Worm (Caenorhabditis elegans) whole organism, L2 larva: ENCODE data around the gene srbc-61.

ENCODE experiments used
- F13H6.1 ChIP-seq: sonication (generic microtip); optimal IDR thresholded peaks from 2 replicates; lab custom pipeline; 2016; ENCODE audit warnings: missing genetic modification characterization, missing compliant biosample characterization
- R02D3.7 ChIP-seq: fragments of 150-350 bp; optimal IDR thresholded peaks from 2 replicates; lab custom pipeline; 2014; ENCODE audit warnings: missing biosample characterization, missing genetic modification characterization
- Y55F3AM.14 ChIP-seq: fragments of 200-800 bp; sonication (Bioruptor generic); optimal IDR thresholded peaks from 2 replicates; lab custom pipeline; 2018; ENCODE audit warnings: mild to moderate bottlenecking, missing genetic modification characterization, missing compliant biosample characterization
- ZK546.5 ChIP-seq: sonication (generic microtip); optimal IDR thresholded peaks from 2 replicates; lab custom pipeline; 2017; ENCODE audit warnings: missing biosample characterization, missing genetic modification characterization
- alr-1 ChIP-seq: fragments of 150-350 bp; optimal IDR thresholded peaks from 2 replicates; lab custom pipeline; 2014; ENCODE audit warnings: missing biosample characterization, missing genetic modification characterization
- aly-2 ChIP-seq: fragments of 150-350 bp; optimal IDR thresholded peaks from 2 replicates; lab custom pipeline; 2014; ENCODE audit warnings: missing biosample characterization, missing genetic modification characterization
- blmp-1 ChIP-seq: sonication (generic microtip); optimal IDR thresholded peaks from 2 replicates; lab custom pipeline; 2017; ENCODE audit warnings: missing genetic modification characterization, mild to moderate bottlenecking, missing compliant biosample characterization, antibody characterized with exemption, moderate library complexity; ENCODE audit not compliant: insufficient read depth
- ceh-16 ChIP-seq: fragments of 150-350 bp; optimal IDR thresholded peaks from 2 replicates; lab custom pipeline; 2014; ENCODE audit warnings: missing biosample characterization, missing genetic modification characterization
- crh-2 ChIP-seq: sonication (generic microtip); optimal IDR thresholded peaks from 2 replicates; lab custom pipeline; 2017; ENCODE audit warnings: missing biosample characterization, missing genetic modification characterization
- dmd-4 ChIP-seq: sonication (generic microtip); optimal IDR thresholded peaks from 2 replicates; lab custom pipeline; 2017; ENCODE audit warnings: missing biosample characterization, missing genetic modification characterization
- elt-3 ChIP-seq: sonication (generic microtip); optimal IDR thresholded peaks from 2 replicates; lab custom pipeline; 2017; ENCODE audit warnings: missing biosample characterization, missing genetic modification characterization
- gmeb-1 ChIP-seq: fragments of 150-350 bp; optimal IDR thresholded peaks from 2 replicates; lab custom pipeline; 2014; ENCODE audit warnings: missing biosample characterization, missing genetic modification characterization
- lin-11 ChIP-seq: fragments of 150-350 bp; sonication (generic microtip); optimal IDR thresholded peaks from 2 replicates; lab custom pipeline; 2014; ENCODE audit warnings: missing biosample characterization, missing genetic modification characterization, inconsistent platforms, mixed read lengths
- lin-39 ChIP-seq: fragments of 150-350 bp; optimal IDR thresholded peaks from 2 replicates; lab custom pipeline; 2014; ENCODE audit warnings: missing biosample characterization, missing genetic modification reagents, missing genetic modification characterization
- lsy-2 ChIP-seq, 2 experiments: fragments of 150-350 bp in 1 of 2; sonication (generic microtip) in 1 of 2; optimal IDR thresholded peaks; 2 replicates each; lab custom pipeline; 2014 to 2017; ENCODE audit warnings: missing biosample characterization in 2 of 2, missing genetic modification characterization in 2 of 2
- mab-5 ChIP-seq: fragments of 150-350 bp; optimal IDR thresholded peaks from 2 replicates; lab custom pipeline; 2014; ENCODE audit warnings: missing biosample characterization, missing genetic modification characterization
- mdl-1 ChIP-seq, 2 experiments: fragments of 150-350 bp in 1 of 2; sonication (generic microtip) in 1 of 2; optimal IDR thresholded peaks; 2 replicates each; lab custom pipeline; 2017; ENCODE audit warnings: missing biosample characterization in 2 of 2, missing genetic modification characterization in 2 of 2
- nhr-10 ChIP-seq: sonication (generic microtip); optimal IDR thresholded peaks from 2 replicates; lab custom pipeline; 2017; ENCODE audit warnings: missing biosample characterization, missing genetic modification characterization
- nhr-11 ChIP-seq: fragments of 150-350 bp; optimal IDR thresholded peaks from 2 replicates; lab custom pipeline; 2014; ENCODE audit warnings: missing biosample characterization, missing genetic modification characterization
- nhr-12 ChIP-seq: fragments of 150-350 bp; optimal IDR thresholded peaks from 2 replicates; lab custom pipeline; 2014; ENCODE audit warnings: missing biosample characterization, missing genetic modification characterization
- nhr-129 ChIP-seq: fragments of 150-350 bp; optimal IDR thresholded peaks from 2 replicates; lab custom pipeline; 2014; ENCODE audit warnings: missing biosample characterization, missing genetic modification characterization
- nhr-21 ChIP-seq: fragments of 150-350 bp; optimal IDR thresholded peaks from 2 replicates; lab custom pipeline; 2014; ENCODE audit warnings: missing biosample characterization, missing genetic modification characterization
- nhr-23 ChIP-seq: fragments of 150-350 bp; optimal IDR thresholded peaks from 2 replicates; lab custom pipeline; 2014; ENCODE audit warnings: missing biosample characterization, missing genetic modification reagents, missing genetic modification characterization
- nhr-237 ChIP-seq: fragments of 150-350 bp; optimal IDR thresholded peaks from 2 replicates; lab custom pipeline; 2014; ENCODE audit warnings: missing biosample characterization, missing genetic modification characterization
- nhr-25 ChIP-seq: fragments of 150-350 bp; sonication (generic microtip); optimal IDR thresholded peaks from 3 replicates; lab custom pipeline; 2014; ENCODE audit warnings: missing biosample characterization, missing genetic modification characterization
- nhr-77 ChIP-seq: fragments of 150-350 bp; optimal IDR thresholded peaks from 2 replicates; lab custom pipeline; 2014; ENCODE audit warnings: missing biosample characterization, missing genetic modification characterization
- peb-1 ChIP-seq: fragments of 150-350 bp; optimal IDR thresholded peaks from 2 replicates; lab custom pipeline; 2014; ENCODE audit warnings: missing biosample characterization, missing genetic modification characterization
- skn-1 ChIP-seq: sonication (generic microtip); optimal IDR thresholded peaks from 2 replicates; lab custom pipeline; 2017; ENCODE audit warnings: missing biosample characterization, missing genetic modification characterization
- sma-3 ChIP-seq: sonication (generic microtip); optimal IDR thresholded peaks from 2 replicates; lab custom pipeline; 2016; ENCODE audit warnings: missing genetic modification reagents, missing genetic modification characterization, missing compliant biosample characterization
- sma-9 ChIP-seq, 2 experiments: fragments of 150-350 bp in 1 of 2; sonication (generic microtip) in 1 of 2; optimal IDR thresholded peaks; 2 replicates each; lab custom pipeline; 2014 to 2016; ENCODE audit warnings: missing genetic modification characterization in 2 of 2, mild to moderate bottlenecking in 1 of 2, missing biosample characterization in 1 of 2, missing compliant biosample characterization in 1 of 2, missing genetic modification reagents in 1 of 2, moderate library complexity in 1 of 2
- snpc-4 ChIP-seq: fragments of 150-350 bp; optimal IDR thresholded peaks from 2 replicates; lab custom pipeline; 2014; ENCODE audit warnings: missing biosample characterization, missing genetic modification characterization
- unc-39 ChIP-seq: fragments of 150-350 bp; optimal IDR thresholded peaks from 2 replicates; lab custom pipeline; 2014; ENCODE audit warnings: missing biosample characterization, missing genetic modification characterization
- unc-55 ChIP-seq: fragments of 150-350 bp; sonication (generic microtip); optimal IDR thresholded peaks from 3 replicates; lab custom pipeline; 2014; ENCODE audit warnings: missing biosample characterization, missing genetic modification reagents, missing genetic modification characterization
- unc-62 ChIP-seq: fragments of 150-350 bp; optimal IDR thresholded peaks from 2 replicates; lab custom pipeline; 2014; ENCODE audit warnings: missing biosample characterization, missing genetic modification reagents, missing genetic modification characterization
- zag-1 ChIP-seq: fragments of 150-350 bp; optimal IDR thresholded peaks from 2 replicates; lab custom pipeline; 2014; ENCODE audit warnings: missing biosample characterization, missing genetic modification characterization
- ztf-1 ChIP-seq: fragments of 200-800 bp; sonication (Bioruptor generic); conservative IDR thresholded peaks from 2 replicates; pipeline ENCODE4 v1.3.6; 2022; ENCODE audit warnings: missing genetic modification characterization, missing compliant biosample characterization

srbc-61 gene

DNA sequence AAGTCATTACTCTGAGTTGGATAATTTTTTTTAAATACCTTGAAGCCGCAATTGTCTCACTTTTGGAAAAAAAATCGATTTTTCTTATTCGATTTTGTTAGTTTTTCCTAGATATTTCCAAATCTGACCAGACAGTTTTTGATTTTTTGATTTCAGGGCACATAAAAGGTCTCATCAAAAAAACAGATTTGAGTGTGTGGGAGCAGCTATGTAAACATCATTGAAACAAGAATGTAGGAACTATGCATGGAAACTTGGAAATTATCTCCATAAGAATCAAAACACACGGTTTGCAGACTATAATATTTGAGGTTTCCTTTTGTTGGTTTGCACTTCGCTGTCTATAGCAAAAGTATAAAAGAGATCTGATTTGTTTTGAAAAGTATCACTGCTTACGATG is 9.4 kb downstream of the srbc-61 start, which contains the start of gene scl-24:
TSS of gene scl-24 (plus strand) at position 301 of the 400 bp plus-strand sequence.
- no peak for TF ChIP-seq sma-3 (GFP tag; lab: Kevin White, UChicago)

ce11 chrV:17493732-17494131 is 17.1 kb downstream of the srbc-61 start, which contains the start of gene fbxa-102:
fbxa-102 (minus strand) TSS chrV:17493832.
- TF ChIP-seq ceh-16 (tag; lab: Kevin White, UChicago) (no peak), unc-39 (tag; lab: Kevin White, UChicago) (no peak), alr-1 (tag; lab: Kevin White, UChicago) (no peak), Y55F3AM.14 (GFP tag; lab: Kevin White, UChicago) (no peak), mdl-1 (tag; optimal IDR thresholded peaks at IDR 0.05; lab: Kevin White, UChicago) (no peak), mab-5 (no peak), peb-1 (no peak), nhr-23 (tag; lab: Kevin White, UChicago) (no peak), sma-9 (GFP tag; optimal IDR thresholded peaks at IDR 0.05; lab: Kevin White, UChicago) (no peak), sma-9 (tag; optimal IDR thresholded peaks at IDR 0.05; lab: Kevin White, UChicago) (no peak), lin-39 (tag; lab: Kevin White, UChicago) (no peak), lsy-2 (tag; optimal IDR thresholded peaks at IDR 0.05; lab: Kevin White, UChicago) (no peak), nhr-12 (no peak), ZK546.5 (no peak), F13H6.1 (tag; lab: Kevin White, UChicago) (no peak), nhr-25 (no peak), nhr-21 (tag; lab: Kevin White, UChicago) (no peak), nhr-77 (tag; lab: Kevin White, UChicago) (no peak), unc-55 (GFP tag; lab: Kevin White, UChicago) (no peak), unc-62 (no peak), ztf-1 (GFP tag; lab: Robert Waterston, UW) (no peak)

ce11 chrV:17496071-17496470 is 19.5 kb downstream of the srbc-61 start, which contains the start of gene srh-118:
srh-118 (minus strand) TSS chrV:17496171.
- TF ChIP-seq dmd-4 (tag; lab: Kevin White, UChicago), result no peak

- TF ChIP-seq elt-3, result no peak
- TF ChIP-seq nhr-129 (tag; lab: Kevin White, UChicago), result no peak
- TF ChIP-seq snpc-4 (tag; lab: Kevin White, UChicago), result no peak
- TF ChIP-seq mab-5, result no peak
- TF ChIP-seq nhr-11 (tag; lab: Kevin White, UChicago), result no peak
- no peak for TF ChIP-seq gmeb-1 (tag; lab: Kevin White, UChicago)
- no peak for TF ChIP-seq zag-1
- TF ChIP-seq lsy-2 (tag; optimal IDR thresholded peaks at IDR 0.05; lab: Kevin White, UChicago), result no peak
- TF ChIP-seq blmp-1, result no peak
- TF ChIP-seq nhr-12, result no peak
- TF ChIP-seq nhr-10, result no peak
- TF ChIP-seq alr-1 (tag; lab: Kevin White, UChicago), result no peak
- TF ChIP-seq crh-2 (tag; lab: Kevin White, UChicago), result no peak
Observed at ce11 chrV:17500055-17500454, 23.5 kb downstream of the srbc-61 start.

ce11 chrV:17506289-17506688 is 29.7 kb downstream of the srbc-61 start, which contains the start of gene srw-31:
srw-31 (plus strand) TSS chrV:17506589.
- TF ChIP-seq lin-11 (tag; lab: Kevin White, UChicago), result no peak
- TF ChIP-seq mdl-1 (tag; optimal IDR thresholded peaks at IDR 0.05; lab: Kevin White, UChicago), result no peak
- TF ChIP-seq R02D3.7 (tag; lab: Kevin White, UChicago), result no peak
- TF ChIP-seq aly-2 (tag; lab: Kevin White, UChicago), result no peak
- TF ChIP-seq Y55F3AM.14 (GFP tag; lab: Kevin White, UChicago), result no peak
- TF ChIP-seq nhr-10, result no peak

DNA sequence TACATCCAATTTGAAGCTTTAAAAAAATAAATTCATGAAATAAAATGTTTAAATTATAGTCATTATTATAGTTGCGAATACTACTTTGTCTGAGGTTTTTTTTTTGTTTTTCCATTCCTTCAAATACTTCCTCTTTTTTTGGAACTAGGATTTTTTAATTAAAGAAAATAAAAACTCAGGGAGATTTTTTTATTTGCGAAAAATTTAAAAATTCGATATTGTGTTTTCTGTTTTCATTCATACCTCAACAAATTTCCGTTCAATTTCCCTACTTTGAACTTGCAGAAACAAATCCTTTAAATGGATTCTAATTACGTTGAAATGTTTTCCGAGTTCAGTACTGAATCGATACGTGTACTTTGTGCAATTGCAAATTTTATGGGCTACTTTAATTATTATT is 31.9 kb downstream of the srbc-61 start, which contains the start of gene srw-32:
TSS of gene srw-32 (plus strand) at position 301 of the 400 bp plus-strand sequence.
- TF ChIP-seq ceh-16 (tag; lab: Kevin White, UChicago) (no peak), aly-2 (tag; lab: Kevin White, UChicago) (no peak), crh-2 (tag; lab: Kevin White, UChicago) (no peak), zag-1 (no peak), nhr-11 (tag; lab: Kevin White, UChicago) (no peak), nhr-21 (tag; lab: Kevin White, UChicago) (no peak), unc-55 (GFP tag; lab: Kevin White, UChicago) (no peak), mdl-1 (tag; optimal IDR thresholded peaks at IDR 0.05; lab: Kevin White, UChicago) (no peak), alr-1 (tag; lab: Kevin White, UChicago) (no peak), nhr-237 (tag; lab: Kevin White, UChicago) (no peak), skn-1 (tag; lab: Kevin White, UChicago) (no peak), elt-3 (no peak)
- TF ChIP-seq, all 48 proteins: peak for 0
